Worm (Caenorhabditis elegans): ENCODE data around the gene K08B4.7.

Gene K08B4.7

DNA sequence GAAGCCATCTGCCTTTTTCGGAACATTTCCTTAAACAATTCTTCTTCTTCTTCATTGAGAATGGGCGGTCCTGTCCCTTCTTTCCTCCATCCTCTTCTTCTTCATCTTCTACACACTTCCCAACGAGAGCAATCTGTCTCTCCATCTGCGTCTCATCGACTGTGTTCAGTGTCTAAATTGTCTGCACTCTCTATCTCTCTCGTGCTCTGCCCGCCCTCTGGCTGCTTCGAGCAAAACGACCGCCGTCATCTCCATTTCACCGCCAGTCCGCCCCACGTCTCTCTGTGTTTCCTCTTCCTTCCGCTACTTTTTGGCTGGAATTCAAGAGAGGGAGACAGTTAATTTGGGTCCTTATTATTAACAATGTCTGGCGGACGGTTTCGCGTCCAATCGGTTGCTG, 38.8 kb downstream of the K08B4.7 start (continued):
- TF ChIP-seq lin-35 (GFP tag; optimal IDR thresholded peaks at IDR 0.05) (peak in 1 of 2 experiments; percentile 18), fkh-10 (GFP tag; optimal IDR thresholded peaks at IDR 0.05) (no peak), alr-1 (tag; optimal IDR thresholded peaks at IDR 0.05; ENCODE audit: borderline replicate concordance) (no peak), dsc-1 (tag; optimal IDR thresholded peaks at IDR 0.05) (no peak), zip-4 (GFP tag; optimal IDR thresholded peaks at IDR 0.05) (no peak), lin-15B (tag; optimal IDR thresholded peaks at IDR 0.05) (no peak), nhr-84 (tag; optimal IDR thresholded peaks at IDR 0.05) (no peak), pag-3 (tag; optimal IDR thresholded peaks at IDR 0.05; ENCODE audit: borderline replicate concordance, insufficient read depth) (no peak), elt-3 (tag; optimal IDR thresholded peaks at IDR 0.05) (no peak), tlp-1 (tag; optimal IDR thresholded peaks at IDR 0.05) (no peak), grh-1 (GFP tag; IDR thresholded peaks at IDR 0.05) (no peak), sox-4 (tag; optimal IDR thresholded peaks at IDR 0.05) (no peak), Y116A8C.19 (tag; optimal IDR thresholded peaks at IDR 0.05; ENCODE audit: borderline replicate concordance) (no peak), mab-9 (GFP tag; IDR thresholded peaks at IDR 0.05) (no peak), nhr-85 (tag) (no peak), unc-130 (tag; optimal IDR thresholded peaks at IDR 0.05) (no peak), nhr-77 (tag; optimal IDR thresholded peaks at IDR 0.05) (no peak), unc-86 (tag; optimal IDR thresholded peaks at IDR 0.05) (no peak), pqm-1 (tag; optimal IDR thresholded peaks at IDR 0.05) (no peak), C04F5.9 (tag; optimal IDR thresholded peaks at IDR 0.05) (no peak), lin-13 (GFP tag; optimal IDR thresholded peaks at IDR 0.05) (no peak), F16B12.6 (tag; optimal IDR thresholded peaks at IDR 0.05) (no peak), aly-2 (tag; optimal IDR thresholded peaks at IDR 0.05) (no peak), ceh-63 (GFP tag; optimal IDR thresholded peaks at IDR 0.05) (no peak), lin-14 (GFP tag; optimal IDR thresholded peaks at IDR 0.05) (peak; percentile 63)

ce11 chrIV:6051884-6052283, 40.3 kb downstream of the K08B4.7 start:
- TF ChIP-seq ztf-11 (tag; optimal IDR thresholded peaks at IDR 0.05) (no peak), egl-27 (tag; optimal IDR thresholded peaks at IDR 0.05) (no peak), fos-1 (tag; optimal IDR thresholded peaks at IDR 0.05) (no peak), ceh-88 (GFP tag; IDR thresholded peaks at IDR 0.05) (no peak), hpl-2 (GFP tag; optimal IDR thresholded peaks at IDR 0.05) (no peak), elt-2 (tag; optimal IDR thresholded peaks at IDR 0.05) (peak; percentile 36), nhr-12 (tag; optimal IDR thresholded peaks at IDR 0.05) (no peak), lin-35 (GFP tag; optimal IDR thresholded peaks at IDR 0.05) (peak in 1 of 2 experiments; percentile 11), nhr-85 (tag) (no peak)

DNA sequence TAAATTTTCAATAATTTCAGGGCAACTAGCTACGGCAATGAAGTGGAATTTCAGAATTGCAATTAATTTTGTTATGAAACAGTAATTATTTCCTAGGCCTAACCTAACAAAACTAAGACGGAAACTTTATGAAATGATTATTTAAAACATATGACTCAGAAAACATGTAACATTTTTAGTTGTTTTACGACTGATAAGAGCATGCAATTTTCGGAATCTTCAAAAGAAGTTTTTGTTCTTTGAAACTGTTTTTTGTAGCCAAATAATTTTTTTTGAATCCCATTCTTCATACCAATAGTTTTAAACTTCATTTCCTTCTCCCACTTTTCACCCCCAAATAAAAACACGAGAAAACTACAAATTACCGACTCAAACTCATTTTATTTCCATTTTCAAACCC, 43.2 kb downstream of the K08B4.7 start:
- TF ChIP-seq nhr-85 (tag) = no peak
- no peak for TF ChIP-seq unc-130 (tag; optimal IDR thresholded peaks at IDR 0.05)
- TF ChIP-seq ceh-90 (tag; optimal IDR thresholded peaks at IDR 0.05) = no peak
- TF ChIP-seq ceh-63 (GFP tag; optimal IDR thresholded peaks at IDR 0.05) = no peak
- TF ChIP-seq fkh-8 (tag; optimal IDR thresholded peaks at IDR 0.05) = no peak
- TF ChIP-seq dsc-1 (tag; optimal IDR thresholded peaks at IDR 0.05) = no peak
- no peak for TF ChIP-seq tlp-1 (tag; optimal IDR thresholded peaks at IDR 0.05)
- TF ChIP-seq fkh-10 (GFP tag; optimal IDR thresholded peaks at IDR 0.05) = no peak
- no peak for TF ChIP-seq hlh-17 (GFP tag; optimal IDR thresholded peaks at IDR 0.05; ENCODE audit: borderline replicate concordance)
- no peak for TF ChIP-seq fos-1 (tag; optimal IDR thresholded peaks at IDR 0.05)
- TF ChIP-seq pax-3 (tag; optimal IDR thresholded peaks at IDR 0.05) = no peak

DNA sequence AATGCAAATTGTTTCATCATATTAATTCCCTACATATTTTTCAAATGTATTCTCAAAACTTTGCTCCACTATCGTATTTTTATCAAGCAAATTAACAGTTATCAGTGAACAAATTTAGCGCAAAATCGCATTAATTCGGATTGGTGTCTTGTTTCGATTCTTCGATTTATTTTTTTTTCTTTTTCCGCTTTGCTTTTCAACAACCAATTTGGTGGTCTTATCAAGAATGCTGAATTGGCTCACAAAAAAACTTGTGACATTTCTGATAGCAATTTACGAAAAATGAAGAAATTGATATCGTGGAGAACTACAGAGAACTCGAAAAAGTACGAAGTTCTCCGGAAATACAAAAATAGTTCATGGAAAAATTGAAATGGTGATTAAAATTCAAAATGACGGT, 43.8 kb downstream of the K08B4.7 start:
- TF ChIP-seq nhr-90 (tag; optimal IDR thresholded peaks at IDR 0.05; ENCODE audit: poor library complexity) (peak; percentile 8), lin-35 (GFP tag; optimal IDR thresholded peaks at IDR 0.05) (peak in 1 of 2 experiments; percentile 24), lin-14 (GFP tag; optimal IDR thresholded peaks at IDR 0.05) (peak; percentile 41), fkh-4 (tag; optimal IDR thresholded peaks at IDR 0.05; ENCODE audit: borderline replicate concordance) (no peak), C16A3.4 (tag; optimal IDR thresholded peaks at IDR 0.05) (no peak), jun-1 (tag; optimal IDR thresholded peaks at IDR 0.05) (peak; percentile 1), pqm-1 (tag; optimal IDR thresholded peaks at IDR 0.05) (peak; percentile 45), nhr-85 (tag) (no peak), ztf-11 (tag; optimal IDR thresholded peaks at IDR 0.05) (no peak), elt-2 (tag; optimal IDR thresholded peaks at IDR 0.05) (peak; percentile 89), pag-3 (tag; optimal IDR thresholded peaks at IDR 0.05; ENCODE audit: borderline replicate concordance, insufficient read depth) (no peak), mef-2 (tag; optimal IDR thresholded peaks at IDR 0.05) (no peak)
